Worm (Caenorhabditis elegans) whole organism, late embryonic: ENCODE measurements around the gene npr-18.

Experiments
- C08G9.2 ChIP-seq: sonication (generic microtip); optimal IDR thresholded peaks from 2 replicates; lab custom pipeline; 2016; ENCODE audit warnings: mild to moderate bottlenecking, missing genetic modification characterization, moderate library complexity, missing compliant biosample characterization
- K09A11.1 ChIP-seq: sonication (generic microtip); optimal IDR thresholded peaks from 2 replicates; lab custom pipeline; 2017; ENCODE audit warnings: antibody characterized with exemption, mild to moderate bottlenecking, missing genetic modification characterization, missing compliant biosample characterization; ENCODE audit not compliant: insufficient read depth
- T23F11.4 ChIP-seq: fragments of 200-800 bp; sonication (Bioruptor generic); optimal IDR thresholded peaks from 2 replicates; lab custom pipeline; 2018; ENCODE audit warnings: mild to moderate bottlenecking, missing genetic modification characterization, missing compliant biosample characterization
- Y22D7AL.16 ChIP-seq: sonication (generic microtip); optimal IDR thresholded peaks from 2 replicates; lab custom pipeline; 2016; ENCODE audit warnings: missing genetic modification characterization, missing compliant biosample characterization
- ceh-14 ChIP-seq: sonication (generic microtip); optimal IDR thresholded peaks from 2 replicates; lab custom pipeline; 2016; ENCODE audit warnings: missing genotype, missing genetic modification characterization, missing compliant biosample characterization
- ceh-18 ChIP-seq: sonication (generic microtip); optimal IDR thresholded peaks from 2 replicates; lab custom pipeline; 2016; ENCODE audit warnings: missing genetic modification characterization, missing compliant biosample characterization
- ceh-2 ChIP-seq: sonication (generic microtip); optimal IDR thresholded peaks from 2 replicates; lab custom pipeline; 2016; ENCODE audit warnings: missing genotype, missing genetic modification characterization, missing compliant biosample characterization
- ceh-22 ChIP-seq: sonication (generic microtip); optimal IDR thresholded peaks from 2 replicates; lab custom pipeline; 2017; ENCODE audit warnings: missing biosample characterization, missing genetic modification characterization
- ceh-24 ChIP-seq: sonication (generic microtip); optimal IDR thresholded peaks from 2 replicates; lab custom pipeline; 2016; ENCODE audit warnings: mild to moderate bottlenecking, missing genetic modification characterization, missing compliant biosample characterization
- ceh-34 ChIP-seq: sonication (generic microtip); optimal IDR thresholded peaks from 2 replicates; lab custom pipeline; 2016; ENCODE audit warnings: mild to moderate bottlenecking, missing genetic modification characterization, missing compliant biosample characterization
- ceh-6 ChIP-seq: fragments of 200-800 bp; sonication (Bioruptor generic); optimal IDR thresholded peaks from 2 replicates; lab custom pipeline; 2018; ENCODE audit warnings: mild to moderate bottlenecking, missing genetic modification characterization, missing compliant biosample characterization
- ceh-9 ChIP-seq: sonication (generic microtip); optimal IDR thresholded peaks from 2 replicates; lab custom pipeline; 2016; ENCODE audit warnings: mild to moderate bottlenecking, missing genetic modification characterization, inconsistent platforms, missing compliant biosample characterization
- che-1 ChIP-seq: sonication (generic microtip); optimal IDR thresholded peaks from 2 replicates; lab custom pipeline; 2016; ENCODE audit warnings: mild to moderate bottlenecking, missing genetic modification characterization, missing compliant biosample characterization
- dmd-4 ChIP-seq: sonication (generic microtip); optimal IDR thresholded peaks from 2 replicates; lab custom pipeline; 2016; ENCODE audit warnings: borderline replicate concordance, missing genetic modification characterization, missing compliant biosample characterization
- dve-1 ChIP-seq: sonication (generic microtip); optimal IDR thresholded peaks from 2 replicates; lab custom pipeline; 2017; ENCODE audit warnings: antibody characterized with exemption, mild to moderate bottlenecking, missing genetic modification characterization, missing compliant biosample characterization
- elt-2 ChIP-seq: sonication (generic microtip); optimal IDR thresholded peaks from 2 replicates; lab custom pipeline; 2016; ENCODE audit warnings: missing genetic modification reagents, missing genetic modification characterization, missing compliant biosample characterization
- elt-4 ChIP-seq: sonication (generic microtip); optimal IDR thresholded peaks from 2 replicates; lab custom pipeline; 2016; ENCODE audit warnings: missing genetic modification characterization, missing compliant biosample characterization
- eyg-1 ChIP-seq: sonication (generic microtip); optimal IDR thresholded peaks from 2 replicates; lab custom pipeline; 2016; ENCODE audit warnings: missing genotype, missing genetic modification characterization, missing compliant biosample characterization
- fkh-10 ChIP-seq: fragments of 150-350 bp; optimal IDR thresholded peaks from 2 replicates; lab custom pipeline; 2014; ENCODE audit warnings: missing biosample characterization, missing genetic modification reagents, missing genetic modification characterization
- fkh-6 ChIP-seq: sonication (generic microtip); optimal IDR thresholded peaks from 2 replicates; lab custom pipeline; 2016; ENCODE audit warnings: missing genetic modification characterization, missing compliant biosample characterization
- gmeb-2 ChIP-seq: sonication (generic microtip); optimal IDR thresholded peaks from 2 replicates; lab custom pipeline; 2016; ENCODE audit warnings: missing genetic modification characterization, inconsistent platforms, missing compliant biosample characterization
- hlh-13 ChIP-seq: fragments of 200-800 bp; sonication (Bioruptor generic); optimal IDR thresholded peaks from 2 replicates; lab custom pipeline; 2018; ENCODE audit warnings: mild to moderate bottlenecking, missing genetic modification characterization, missing compliant biosample characterization
- hlh-30 ChIP-seq: sonication (generic microtip); optimal IDR thresholded peaks from 2 replicates; lab custom pipeline; 2017; ENCODE audit warnings: antibody characterized with exemption, missing genetic modification characterization, missing compliant biosample characterization; ENCODE audit not compliant: insufficient read depth
- hlh-6 ChIP-seq: sonication (generic microtip); optimal IDR thresholded peaks from 2 replicates; lab custom pipeline; 2016; ENCODE audit warnings: missing genotype, missing genetic modification characterization, missing compliant biosample characterization
- hlh-8 ChIP-seq: sonication (generic microtip); optimal IDR thresholded peaks from 2 replicates; lab custom pipeline; 2016; ENCODE audit warnings: missing genotype, missing genetic modification characterization, missing compliant biosample characterization
- lim-6 ChIP-seq: sonication (generic microtip); optimal IDR thresholded peaks from 2 replicates; lab custom pipeline; 2016; ENCODE audit warnings: missing genetic modification characterization, missing compliant biosample characterization
- lin-11 ChIP-seq: fragments of 200-800 bp; sonication (Bioruptor generic); optimal IDR thresholded peaks from 2 replicates; lab custom pipeline; 2018; ENCODE audit warnings: mild to moderate bottlenecking, missing genetic modification characterization, missing compliant biosample characterization
- mec-3 ChIP-seq: sonication (generic microtip); optimal IDR thresholded peaks from 2 replicates; lab custom pipeline; 2016; ENCODE audit warnings: borderline replicate concordance, missing genetic modification characterization, missing compliant biosample characterization
- nhr-11 ChIP-seq: fragments of 150-350 bp; optimal IDR thresholded peaks from 2 replicates; lab custom pipeline; 2014; ENCODE audit warnings: missing biosample characterization, missing genetic modification characterization
- nhr-232 ChIP-seq: sonication (generic microtip); optimal IDR thresholded peaks from 2 replicates; lab custom pipeline; 2016; ENCODE audit warnings: missing genetic modification characterization, missing compliant biosample characterization
- npax-4 ChIP-seq: sonication (generic microtip); optimal IDR thresholded peaks from 2 replicates; lab custom pipeline; 2016; ENCODE audit warnings: missing genetic modification characterization, missing compliant biosample characterization
- pat-9 ChIP-seq: fragments of 200-800 bp; sonication (Bioruptor generic); optimal IDR thresholded peaks from 2 replicates; lab custom pipeline; 2018; ENCODE audit warnings: mild to moderate bottlenecking, missing genetic modification characterization, moderate library complexity, missing compliant biosample characterization
- pax-1 ChIP-seq: fragments of 150-350 bp; optimal IDR thresholded peaks from 2 replicates; lab custom pipeline; 2014; ENCODE audit warnings: missing biosample characterization, missing genetic modification characterization
- pha-2 ChIP-seq: sonication (generic microtip); optimal IDR thresholded peaks from 2 replicates; lab custom pipeline; 2017; ENCODE audit warnings: mild to moderate bottlenecking, missing genetic modification characterization, missing compliant biosample characterization
- pha-4 ChIP-seq: fragments of 150-350 bp; optimal IDR thresholded peaks from 2 replicates; lab custom pipeline; 2018; ENCODE audit warnings: missing biosample characterization, missing genetic modification reagents, missing genetic modification characterization
- pqm-1 ChIP-seq: sonication (generic microtip); optimal IDR thresholded peaks from 2 replicates; lab custom pipeline; 2016; ENCODE audit warnings: missing genetic modification characterization, missing compliant biosample characterization
- pros-1 ChIP-seq: fragments of 150-350 bp; optimal IDR thresholded peaks from 2 replicates; lab custom pipeline; 2014; ENCODE audit warnings: missing biosample characterization, missing genetic modification reagents, missing genetic modification characterization
- ref-2 ChIP-seq: sonication (generic microtip); optimal IDR thresholded peaks from 2 replicates; lab custom pipeline; 2016; ENCODE audit warnings: missing genetic modification characterization, missing compliant biosample characterization
- sdc-2 ChIP-seq: sonication (generic microtip); optimal IDR thresholded peaks from 2 replicates; lab custom pipeline; 2016; ENCODE audit warnings: missing genotype, missing genetic modification characterization, missing compliant biosample characterization
- sox-2 ChIP-seq: fragments of 200-800 bp; sonication (Bioruptor generic); IDR thresholded peaks from 2 replicates; pipeline ENCODE4 v1.3.6; 2022; ENCODE audit warnings: missing genetic modification reagents, missing genetic modification characterization, missing compliant biosample characterization
- sox-4 ChIP-seq: sonication (generic microtip); optimal IDR thresholded peaks from 2 replicates; lab custom pipeline; 2017; ENCODE audit warnings: mild to moderate bottlenecking, missing genetic modification characterization, inconsistent platforms, missing compliant biosample characterization
- tbx-2 ChIP-seq: sonication (generic microtip); optimal IDR thresholded peaks from 2 replicates; lab custom pipeline; 2016; ENCODE audit warnings: missing genetic modification characterization, missing compliant biosample characterization
- ttx-3 ChIP-seq: sonication (generic microtip); optimal IDR thresholded peaks from 2 replicates; lab custom pipeline; 2016; ENCODE audit warnings: missing genetic modification reagents, missing genetic modification characterization, missing compliant biosample characterization
- unc-86 ChIP-seq: sonication (generic microtip); optimal IDR thresholded peaks from 2 replicates; lab custom pipeline; 2016; ENCODE audit warnings: missing genetic modification characterization, missing compliant biosample characterization
- zip-5 ChIP-seq: sonication (generic microtip); optimal IDR thresholded peaks from 2 replicates; lab custom pipeline; 2016; ENCODE audit warnings: missing genetic modification characterization, missing compliant biosample characterization
- ztf-16 ChIP-seq: sonication (generic microtip); optimal IDR thresholded peaks from 2 replicates; lab custom pipeline; 2017; ENCODE audit warnings: missing genetic modification characterization, missing compliant biosample characterization

Gene npr-18

ce11 chrX:9654232-9654631, 36.3 kb upstream of the npr-18 start:
- TF ChIP-seq hlh-8 (tag; lab: Kevin White, UChicago) (peak; percentile 11), eyg-1 (tag; lab: Kevin White, UChicago) (no peak)

- TF ChIP-seq zip-5: no peak
- TF ChIP-seq, all 69 proteins: peak for 0
Observed at ce11 chrX:9656772-9657171, 33.8 kb upstream of the npr-18 start.

ce11 chrX:9665944-9666343, 24.6 kb upstream of the npr-18 start:
- no peak for TF ChIP-seq T23F11.4 (GFP tag; lab: Kevin White, UChicago)
- no peak for TF ChIP-seq che-1 (tag; lab: Kevin White, UChicago)
- TF ChIP-seq lim-6 (tag; lab: Kevin White, UChicago): no peak
- TF ChIP-seq pha-4: no peak
- no peak for TF ChIP-seq Y22D7AL.16
- TF ChIP-seq pat-9 (tag; lab: Kevin White, UChicago): no peak
- TF ChIP-seq ceh-2 (tag; lab: Kevin White, UChicago): no peak
- TF ChIP-seq sox-4 (tag; lab: Kevin White, UChicago): no peak
- TF ChIP-seq ceh-24 (tag; lab: Kevin White, UChicago): no peak
- TF ChIP-seq ceh-34 (tag; lab: Kevin White, UChicago): no peak
- no peak for TF ChIP-seq mec-3 (tag; lab: Kevin White, UChicago)
- TF ChIP-seq K09A11.1: no peak

- TF ChIP-seq pros-1 (tag; lab: Kevin White, UChicago) (no peak), C08G9.2 (tag; lab: Kevin White, UChicago) (no peak), nhr-11 (tag; lab: Kevin White, UChicago) (no peak), ceh-2 (tag; lab: Kevin White, UChicago) (no peak), ceh-14 (tag; lab: Kevin White, UChicago) (no peak), sox-2 (GFP tag; lab: Robert Waterston, UW) (no peak), lin-11 (no peak), hlh-8 (tag; lab: Kevin White, UChicago) (no peak), pha-4 (no peak), fkh-10 (GFP tag; lab: Kevin White, UChicago) (no peak)
Observed at ce11 chrX:9667391-9667790, 23.2 kb upstream of the npr-18 start.

ce11 chrX:9668554-9668953, 22.0 kb upstream of the npr-18 start, which contains the start of gene T14B1.1:
Gene T14B1.1 (minus strand): TSS chrX:9668723.
- TF ChIP-seq nhr-232: no peak
- TF ChIP-seq gmeb-2 (tag; lab: Kevin White, UChicago): no peak
- no peak for TF ChIP-seq hlh-30
- TF ChIP-seq pha-2: no peak
- TF ChIP-seq ceh-18 (tag; lab: Kevin White, UChicago): no peak
- TF ChIP-seq lin-11: no peak
- TF ChIP-seq ceh-22 (tag; lab: Kevin White, UChicago): no peak
- no peak for TF ChIP-seq ceh-9
- TF ChIP-seq tbx-2 (tag; lab: Kevin White, UChicago): peak; percentile 13
- TF ChIP-seq pha-4: no peak
- no peak for TF ChIP-seq npax-4 (tag; lab: Kevin White, UChicago)
- TF ChIP-seq hlh-6 (tag; lab: Kevin White, UChicago): peak; percentile 23
- TF ChIP-seq dve-1 (tag; lab: Kevin White, UChicago): no peak
- TF ChIP-seq zip-5: no peak
- no peak for TF ChIP-seq hlh-13
- no peak for TF ChIP-seq elt-2 (tag; lab: Kevin White, UChicago)
- no peak for TF ChIP-seq ceh-14 (tag; lab: Kevin White, UChicago)
- TF ChIP-seq ref-2 (tag; lab: Kevin White, UChicago): peak; percentile 20
- TF ChIP-seq unc-86 (tag; lab: Kevin White, UChicago): no peak
- TF ChIP-seq ttx-3 (tag; lab: Kevin White, UChicago): no peak
- TF ChIP-seq sdc-2 (tag; lab: Kevin White, UChicago): no peak
- TF ChIP-seq pax-1 (tag; lab: Kevin White, UChicago): no peak
- no peak for TF ChIP-seq ceh-6 (GFP tag; lab: Kevin White, UChicago)
- no peak for TF ChIP-seq fkh-6 (tag; lab: Kevin White, UChicago)
- TF ChIP-seq dmd-4 (tag; lab: Kevin White, UChicago): no peak
- no peak for TF ChIP-seq ztf-16 (tag; lab: Kevin White, UChicago)
- peak; percentile 4 for TF ChIP-seq ceh-34 (tag; lab: Kevin White, UChicago)
- TF ChIP-seq elt-4 (tag; lab: Kevin White, UChicago): no peak
- no peak for TF ChIP-seq eyg-1 (tag; lab: Kevin White, UChicago)
- no peak for TF ChIP-seq pqm-1
